Worm (Caenorhabditis elegans): ENCODE measurements around the gene sym-3.

Gene sym-3

DNA sequence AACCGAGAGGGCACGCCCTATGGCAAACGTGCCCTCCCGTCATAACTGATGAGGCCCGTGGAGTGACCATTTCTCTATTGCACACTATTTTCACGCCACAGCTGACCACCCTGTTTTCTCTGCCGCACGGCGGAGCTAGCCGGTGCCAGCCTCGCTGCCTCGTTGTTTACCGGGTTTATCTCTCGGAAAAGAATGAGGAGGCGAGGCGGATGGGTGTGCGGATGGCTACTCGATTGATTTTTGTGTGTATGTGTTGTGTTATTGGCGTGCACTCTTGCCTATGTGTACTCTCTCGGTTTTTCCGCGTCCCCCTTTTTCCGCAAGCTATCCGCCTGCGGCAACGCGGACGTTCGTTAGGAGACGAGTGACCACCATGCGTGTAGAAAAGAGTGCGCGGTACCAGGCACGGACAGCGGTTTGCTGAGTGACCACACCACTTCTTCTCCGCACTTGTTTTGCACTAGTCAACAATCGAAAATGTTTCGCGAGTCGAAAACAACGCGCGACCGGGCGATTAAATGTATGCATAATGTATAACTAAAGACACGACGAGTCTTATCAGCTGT lies 38.5 kb downstream of the sym-3 start:
- TF ChIP-seq rnt-1 (tag; optimal IDR thresholded peaks at IDR 0.05) (peak; percentile 99), ceh-48 (tag; optimal IDR thresholded peaks at IDR 0.05) (peak; percentile 93), pros-1 (tag; optimal IDR thresholded peaks at IDR 0.05) (peak; percentile 57), sox-4 (tag; optimal IDR thresholded peaks at IDR 0.05) (no peak), ceh-2 (tag; optimal IDR thresholded peaks at IDR 0.05) (peak; percentile 88), T23F11.4 (GFP tag; optimal IDR thresholded peaks at IDR 0.05) (peak; percentile 73), ceh-14 (tag; optimal IDR thresholded peaks at IDR 0.05) (peak; percentile 87), F13H6.1 (tag; optimal IDR thresholded peaks at IDR 0.05) (peak; percentile 100), fkh-10 (GFP tag; optimal IDR thresholded peaks at IDR 0.05) (peak; percentile 61), K09A11.1 (tag; optimal IDR thresholded peaks at IDR 0.05; ENCODE audit: insufficient read depth) (no peak), madf-2 (tag; optimal IDR thresholded peaks at IDR 0.05) (peak; percentile 65), gmeb-2 (tag; optimal IDR thresholded peaks at IDR 0.05) (peak; percentile 44), tbx-7 (tag; optimal IDR thresholded peaks at IDR 0.05) (peak; percentile 57), lin-11 (tag; optimal IDR thresholded peaks at IDR 0.05) (peak; percentile 34), dmd-4 (tag; optimal IDR thresholded peaks at IDR 0.05; ENCODE audit: borderline replicate concordance) (peak; percentile 82), pat-9 (tag; optimal IDR thresholded peaks at IDR 0.05) (peak; percentile 62), ceh-18 (tag; optimal IDR thresholded peaks at IDR 0.05) (peak; percentile 87), pha-4 (tag; optimal IDR thresholded peaks at IDR 0.05) (no peak), ets-4 (tag; optimal IDR thresholded peaks at IDR 0.05) (peak; percentile 81), C38D4.7 (GFP tag; optimal IDR thresholded peaks at IDR 0.05) (no peak), tbx-2 (tag; optimal IDR thresholded peaks at IDR 0.05) (peak; percentile 97), ceh-31 (tag; optimal IDR thresholded peaks at IDR 0.05) (peak; percentile 98), dve-1 (tag; optimal IDR thresholded peaks at IDR 0.05) (peak; percentile 76), zip-5 (tag; optimal IDR thresholded peaks at IDR 0.05) (peak; percentile 21), unc-42 (tag; optimal IDR thresholded peaks at IDR 0.05) (peak; percentile 70), pha-2 (tag; optimal IDR thresholded peaks at IDR 0.05) (peak; percentile 89), ceh-22 (tag; optimal IDR thresholded peaks at IDR 0.05) (peak; percentile 76), pqm-1 (tag; optimal IDR thresholded peaks at IDR 0.05) (peak; percentile 10), ahr-1 (tag; optimal IDR thresholded peaks at IDR 0.05) (no peak), che-1 (tag; optimal IDR thresholded peaks at IDR 0.05) (peak; percentile 50), ceh-24 (tag; optimal IDR thresholded peaks at IDR 0.05) (no peak), ttx-3 (tag; optimal IDR thresholded peaks at IDR 0.05) (peak; percentile 37), ceh-19 (GFP tag; optimal IDR thresholded peaks at IDR 0.05) (peak; percentile 84), elt-4 (tag; optimal IDR thresholded peaks at IDR 0.05) (no peak), hlh-13 (GFP tag; optimal IDR thresholded peaks at IDR 0.05) (no peak), npax-4 (tag; optimal IDR thresholded peaks at IDR 0.05) (no peak), unc-86 (tag; optimal IDR thresholded peaks at IDR 0.05) (peak; percentile 75), ama-1 (optimal IDR thresholded peaks at IDR 0.05) (no peak), ref-2 (tag; optimal IDR thresholded peaks at IDR 0.05) (peak; percentile 97), lim-6 (tag; optimal IDR thresholded peaks at IDR 0.05) (no peak), elt-2 (tag; optimal IDR thresholded peaks at IDR 0.05) (peak; percentile 78), pag-3 (tag; optimal IDR thresholded peaks at IDR 0.05; ENCODE audit: borderline replicate concordance) (peak; percentile 31), hlh-30 (tag; optimal IDR thresholded peaks at IDR 0.05; ENCODE audit: insufficient read depth) (peak; percentile 72), ceh-30 (tag; optimal IDR thresholded peaks at IDR 0.05) (peak; percentile 86), fkh-6 (tag; optimal IDR thresholded peaks at IDR 0.05) (peak; percentile 28), fax-1 (tag; optimal IDR thresholded peaks at IDR 0.05) (peak; percentile 70), ztf-16 (tag; optimal IDR thresholded peaks at IDR 0.05) (peak; percentile 75), ceh-34 (tag; optimal IDR thresholded peaks at IDR 0.05) (peak; percentile 99), unc-55 (GFP tag; optimal IDR thresholded peaks at IDR 0.05) (peak; percentile 91), hlh-6 (tag; optimal IDR thresholded peaks at IDR 0.05) (peak; percentile 83), ceh-6 (GFP tag; optimal IDR thresholded peaks at IDR 0.05) (peak; percentile 61), nhr-232 (tag; optimal IDR thresholded peaks at IDR 0.05) (peak; percentile 46), hlh-8 (tag; optimal IDR thresholded peaks at IDR 0.05) (peak; percentile 72)

Data from whole organism, late embryonic.